Worm (Caenorhabditis elegans) whole organism, L1 larva: Measurements from ENCODE around the gene aagr-2.

ENCODE experiments used
- C16A3.4 ChIP-seq: fragments of 150-350 bp; optimal IDR thresholded peaks from 2 replicates; lab custom pipeline; 2014; ENCODE audit warnings: missing biosample characterization, missing genetic modification characterization
- ama-1 ChIP-seq: fragments of 150-350 bp; optimal IDR thresholded peaks from 2 replicates; lab custom pipeline; 2014
- blmp-1 ChIP-seq: fragments of 150-350 bp; optimal IDR thresholded peaks from 2 replicates; lab custom pipeline; 2014; ENCODE audit warnings: missing biosample characterization, missing genetic modification characterization
- ceh-8 ChIP-seq: fragments of 200-800 bp; sonication (Bioruptor generic); optimal IDR thresholded peaks from 2 replicates; lab custom pipeline; 2018; ENCODE audit warnings: mild to moderate bottlenecking, missing genetic modification characterization, moderate library complexity, missing compliant biosample characterization
- ces-1 ChIP-seq: fragments of 150-350 bp; optimal IDR thresholded peaks from 2 replicates; lab custom pipeline; 2014; ENCODE audit warnings: missing biosample characterization, missing genetic modification reagents, missing genetic modification characterization
- efl-1 ChIP-seq, 4 experiments: fragments of 150-350 bp; optimal IDR thresholded peaks in 3 of 4; peaks in 1 of 4; 1 replicate in 1 of 4; 2 replicates in 3 of 4; lab custom pipeline; 2014; ENCODE audit warnings: missing biosample characterization in 2 of 4, missing genetic modification characterization in 2 of 4, missing genetic modification reagents in 2 of 4
- egl-27 ChIP-seq, 2 experiments: fragments of 150-350 bp in 1 of 2; sonication (generic microtip); optimal IDR thresholded peaks; 3 replicates each; lab custom pipeline; 2017 to 2018; ENCODE audit warnings: missing biosample characterization in 2 of 2, missing genetic modification characterization in 2 of 2, missing genetic modification reagents in 2 of 2
- fos-1 ChIP-seq: fragments of 150-350 bp; optimal IDR thresholded peaks from 2 replicates; lab custom pipeline; 2014; ENCODE audit warnings: missing biosample characterization, missing genetic modification characterization
- jun-1 ChIP-seq: fragments of 150-350 bp; optimal IDR thresholded peaks from 2 replicates; lab custom pipeline; 2014; ENCODE audit warnings: missing biosample characterization, missing genetic modification reagents, missing genetic modification characterization
- lir-3 ChIP-seq: sonication (generic microtip); optimal IDR thresholded peaks from 2 replicates; lab custom pipeline; 2016; ENCODE audit warnings: mild to moderate bottlenecking, missing genetic modification characterization, moderate library complexity, missing compliant biosample characterization; ENCODE audit not compliant: poor library complexity
- nhr-47 ChIP-seq: sonication (generic microtip); optimal IDR thresholded peaks from 2 replicates; lab custom pipeline; 2016; ENCODE audit warnings: mild to moderate bottlenecking, missing genetic modification characterization, moderate library complexity, missing compliant biosample characterization
- nhr-71 ChIP-seq: sonication (generic microtip); optimal IDR thresholded peaks from 2 replicates; lab custom pipeline; 2016; ENCODE audit warnings: mild to moderate bottlenecking, missing genetic modification characterization, moderate library complexity, missing compliant biosample characterization
- nhr-77 ChIP-seq: fragments of 150-350 bp; optimal IDR thresholded peaks from 2 replicates; lab custom pipeline; 2014; ENCODE audit warnings: missing biosample characterization, missing genetic modification characterization
- pax-3 ChIP-seq: fragments of 200-800 bp; sonication (Bioruptor generic); optimal IDR thresholded peaks from 2 replicates; lab custom pipeline; 2018; ENCODE audit warnings: mild to moderate bottlenecking, missing genetic modification characterization, moderate library complexity, missing compliant biosample characterization
- snpc-4 ChIP-seq: fragments of 150-350 bp; optimal IDR thresholded peaks from 2 replicates; lab custom pipeline; 2014; ENCODE audit warnings: missing biosample characterization, missing genetic modification characterization
- unc-30 ChIP-seq: sonication (generic microtip); optimal IDR thresholded peaks from 2 replicates; lab custom pipeline; 2017; ENCODE audit warnings: missing biosample characterization, missing genetic modification characterization
- unc-86 ChIP-seq: sonication (generic microtip); optimal IDR thresholded peaks from 2 replicates; lab custom pipeline; 2016; ENCODE audit warnings: missing genetic modification characterization, missing compliant biosample characterization
- unc-98 ChIP-seq: fragments of 200-800 bp; sonication (Bioruptor generic); IDR thresholded peaks from 2 replicates; pipeline ENCODE4 v1.3.6; 2022; ENCODE audit warnings: missing genetic modification characterization, missing compliant biosample characterization
- ztf-4 ChIP-seq: fragments of 150-350 bp; optimal IDR thresholded peaks from 2 replicates; lab custom pipeline; 2014; ENCODE audit warnings: missing biosample characterization, missing genetic modification characterization

The aagr-2 gene

DNA sequence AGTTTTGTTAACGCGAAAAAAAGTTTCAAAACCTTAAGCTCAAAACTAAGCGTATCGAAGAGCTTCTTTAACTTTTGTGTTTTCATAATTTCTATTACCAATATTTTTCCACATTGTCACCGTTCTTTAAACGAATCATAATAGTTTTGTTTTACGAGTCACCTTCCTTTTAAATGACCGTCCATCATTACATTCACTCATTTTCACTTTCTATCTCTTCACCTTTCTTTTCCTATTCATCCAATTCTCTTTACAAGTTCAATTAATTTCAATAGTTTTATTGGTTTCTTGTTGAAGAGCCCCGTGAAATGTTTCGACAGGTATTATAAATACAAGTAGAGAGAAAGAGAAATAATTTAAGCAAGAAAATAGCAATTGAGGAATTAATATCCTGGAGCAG is 53.2 kb downstream of the aagr-2 start:
- TF ChIP-seq lir-3 (tag; lab: Kevin White, UChicago) (no peak), blmp-1 (peak; percentile 67), unc-86 (tag; lab: Kevin White, UChicago) (no peak)

DNA sequence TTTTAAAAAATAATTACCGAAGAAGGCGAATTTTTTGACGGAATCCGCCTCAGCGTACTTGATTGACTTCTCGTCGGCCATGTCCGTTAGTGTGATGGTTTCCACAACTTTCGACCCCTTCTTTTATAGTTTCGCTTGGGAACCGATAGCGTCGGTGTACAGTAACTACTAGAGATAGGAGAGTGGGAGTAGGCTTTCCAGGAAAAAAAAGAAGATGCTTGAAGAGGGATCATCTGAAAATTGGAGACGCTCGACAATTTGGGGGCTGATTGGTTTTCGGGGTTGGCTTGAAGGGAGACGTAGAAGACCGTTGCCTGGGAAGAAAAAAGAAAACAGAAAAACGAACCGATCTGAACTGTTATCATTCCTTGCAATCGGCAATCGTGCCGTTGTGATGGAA is 54.4 kb downstream of the aagr-2 start, which contains the start of gene col-20:
TSS of gene col-20 (minus strand) at position 101 of the 400 bp plus-strand sequence.
- TF ChIP-seq nhr-47 (tag; lab: Kevin White, UChicago): no peak
- no peak for TF ChIP-seq fos-1 (tag; lab: Kevin White, UChicago)
- TF ChIP-seq egl-27 (tag; optimal IDR thresholded peaks at IDR 0.05; lab: Kevin White, UChicago): no peak
- TF ChIP-seq efl-1 (optimal IDR thresholded peaks at IDR 0.05; lab: Kevin White, UChicago): no peak
- TF ChIP-seq efl-1 (GFP tag; optimal IDR thresholded peaks at IDR 0.05 in 1 of 2; lab: Kevin White, UChicago): peak in 1 of 2 experiments; percentile 65
- TF ChIP-seq, all 84 proteins: peak for 1

DNA sequence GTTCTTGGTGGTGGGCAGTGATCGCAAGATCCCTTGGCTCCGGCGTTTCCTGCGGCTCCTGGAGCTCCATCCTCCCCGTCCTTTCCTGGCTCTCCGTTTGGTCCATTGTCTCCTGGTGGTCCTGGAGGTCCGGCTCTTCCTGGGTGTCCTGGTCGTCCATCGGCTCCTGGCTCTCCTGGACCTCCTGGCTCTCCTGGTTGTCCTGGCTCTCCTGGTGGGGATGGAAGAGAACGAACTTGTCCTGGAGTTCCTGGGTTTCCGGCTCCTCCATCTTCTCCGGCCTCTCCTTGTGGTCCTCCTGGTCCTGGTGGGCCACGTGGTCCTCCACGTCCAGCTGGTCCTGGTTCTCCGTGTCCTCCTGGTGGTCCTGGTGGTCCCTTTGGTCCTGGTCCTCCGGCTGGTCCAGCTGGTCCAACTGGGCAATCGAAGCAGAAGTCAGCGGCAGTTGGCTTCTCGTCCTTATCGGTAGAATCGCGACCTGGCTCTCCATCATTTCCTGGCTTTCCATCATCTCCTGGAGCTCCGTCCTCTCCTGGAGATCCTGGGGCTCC is 55.2 kb downstream of the aagr-2 start:
- TF ChIP-seq nhr-71 (tag; lab: Kevin White, UChicago) (no peak), ceh-8 (GFP tag; lab: Kevin White, UChicago) (peak; percentile 15)

DNA sequence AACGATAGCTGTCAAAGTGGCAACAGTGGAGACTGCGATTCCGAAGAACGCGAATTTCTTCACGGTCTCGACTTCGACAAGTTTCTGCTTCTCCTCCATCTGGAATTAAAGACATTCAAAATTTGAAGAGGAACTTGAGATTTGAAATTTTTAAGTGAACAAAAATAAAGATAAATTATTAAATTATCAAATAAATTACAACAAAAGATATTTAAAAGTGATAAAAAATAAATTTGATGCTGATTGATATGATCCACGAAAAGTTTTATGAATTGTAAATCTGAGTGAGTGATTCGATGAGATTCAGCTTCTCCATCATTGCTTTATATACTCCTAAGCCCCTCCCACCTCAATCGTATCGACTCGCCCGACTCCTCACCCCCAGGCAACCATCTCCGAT is 57.6 kb downstream of the aagr-2 start, which contains the start of gene col-17:
TSS of gene col-17 (minus strand) at position 101 of the 400 bp plus-strand sequence.
- TF ChIP-seq pax-3 (tag; lab: Kevin White, UChicago) (no peak), efl-1 (optimal IDR thresholded peaks at IDR 0.05; lab: Kevin White, UChicago) (no peak), efl-1 (GFP tag; optimal IDR thresholded peaks at IDR 0.05 in 1 of 2; lab: Kevin White, UChicago) (peak in 1 of 2 experiments; percentile 21)
- TF ChIP-seq, all 84 proteins: peak for 1

DNA sequence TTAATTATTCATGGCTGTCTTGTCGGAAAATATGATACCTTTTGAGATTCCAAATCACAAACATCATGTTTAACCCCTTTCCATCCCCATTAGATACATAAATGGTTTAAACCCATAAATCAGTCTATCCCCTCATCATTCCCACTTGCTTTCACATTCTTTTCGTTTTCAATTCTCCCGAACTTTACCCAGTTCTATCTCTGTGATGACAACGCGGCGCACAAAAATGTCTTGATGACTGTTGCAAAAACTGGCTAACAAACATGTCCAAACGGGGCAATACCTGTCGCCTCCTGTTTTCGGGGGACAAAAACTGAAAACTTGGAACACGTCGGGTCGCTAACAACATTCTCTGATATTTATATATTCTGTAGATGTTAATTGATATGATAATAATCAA is 59.0 kb downstream of the aagr-2 start:
- no peak for TF ChIP-seq nhr-77 (tag; lab: Kevin White, UChicago)
- TF ChIP-seq ces-1 (GFP tag; lab: Kevin White, UChicago): no peak
- no peak for TF ChIP-seq unc-30 (tag; lab: Kevin White, UChicago)
- TF ChIP-seq ztf-4 (tag; lab: Kevin White, UChicago): peak; percentile 59
- TF ChIP-seq unc-98 (GFP tag; lab: Robert Waterston, UW): no peak
- TF ChIP-seq snpc-4 (tag; lab: Kevin White, UChicago): no peak
- peak; percentile 40 for TF ChIP-seq jun-1 (tag; lab: Kevin White, UChicago)
- TF ChIP-seq C16A3.4: no peak
- peak; percentile 63 for TF ChIP-seq ama-1 (lab: Kevin White, UChicago)
- TF ChIP-seq ceh-8 (GFP tag; lab: Kevin White, UChicago): no peak
- TF ChIP-seq blmp-1: peak; percentile 93
